Fruit fly (Drosophila melanogaster) whole organism, embryonic: ENCODE measurements around the gene Gdi.
A peak's percentile ranks its signal among the peaks of the same experiment; 100 is the strongest.

Experiments
- B-H1 ChIP-seq: fragments of 200-800 bp; sonication (Bioruptor generic); IDR thresholded peaks from 3 replicates; pipeline ENCODE4 v1.3.6; 2022; ENCODE audit warnings: missing biosample characterization, missing genetic modification characterization
- B-H2 ChIP-seq: fragments of 200-800 bp; sonication (Bioruptor generic); optimal IDR thresholded peaks from 2 replicates; lab custom pipeline; 2018; ENCODE audit warnings: missing biosample characterization, mild to moderate bottlenecking, missing genetic modification characterization
- BtbVII ChIP-seq: fragments of 200-800 bp; sonication (Bioruptor generic); optimal IDR thresholded peaks from 3 replicates; lab custom pipeline; 2017; ENCODE audit warnings: missing biosample characterization, mild to moderate bottlenecking, missing genetic modification characterization
- Bteb2 ChIP-seq: fragments of 200-800 bp; sonication (Bioruptor generic); optimal IDR thresholded peaks from 2 replicates; lab custom pipeline; 2016; ENCODE audit warnings: missing biosample characterization, missing genetic modification characterization
- CG10979 ChIP-seq: fragments of 200-800 bp; sonication (Bioruptor generic); optimal IDR thresholded peaks from 2 replicates; lab custom pipeline; 2018; ENCODE audit warnings: missing biosample characterization, mild to moderate bottlenecking, missing genetic modification characterization, moderate library complexity
- CG11398 ChIP-seq: fragments of 200-800 bp; sonication (Bioruptor generic); optimal IDR thresholded peaks from 2 replicates; lab custom pipeline; 2016; ENCODE audit warnings: missing biosample characterization, missing genetic modification characterization
- CG13894 ChIP-seq: fragments of 200-800 bp; sonication (Bioruptor generic); optimal IDR thresholded peaks from 3 replicates; lab custom pipeline; 2018; ENCODE audit warnings: missing biosample characterization, mild to moderate bottlenecking, missing genetic modification characterization, moderate library complexity
- CG15514 ChIP-seq: fragments of 200-800 bp; sonication (Bioruptor generic); optimal IDR thresholded peaks from 3 replicates; lab custom pipeline; 2017; ENCODE audit warnings: missing biosample characterization, missing genetic modification characterization, mild to moderate bottlenecking, moderate library complexity, missing genetic modification reagents
- CG16779 ChIP-seq: fragments of 200-800 bp; sonication (Bioruptor generic); IDR thresholded peaks from 2 replicates; pipeline ENCODE4 v1.3.6; 2022; ENCODE audit warnings: missing biosample characterization, missing genetic modification characterization
- CG17359 ChIP-seq: fragments of 200-800 bp; sonication (Bioruptor generic); optimal IDR thresholded peaks from 3 replicates; lab custom pipeline; 2018; ENCODE audit warnings: missing biosample characterization, mild to moderate bottlenecking, missing genetic modification characterization, moderate library complexity
- CG17568 ChIP-seq: fragments of 200-800 bp; sonication (Bioruptor generic); optimal IDR thresholded peaks from 2 replicates; lab custom pipeline; 2018; ENCODE audit warnings: missing biosample characterization, mild to moderate bottlenecking, missing genetic modification characterization, moderate library complexity
- CG3065 ChIP-seq: fragments of 200-800 bp; sonication (Bioruptor generic); optimal IDR thresholded peaks from 2 replicates; lab custom pipeline; 2016; ENCODE audit warnings: missing biosample characterization, missing genetic modification characterization
- CG34376 ChIP-seq: fragments of 200-800 bp; sonication (Bioruptor generic); optimal IDR thresholded peaks from 2 replicates; lab custom pipeline; 2018; ENCODE audit warnings: missing biosample characterization, mild to moderate bottlenecking, missing genetic modification characterization
- CG34422 ChIP-seq: fragments of 200-800 bp; sonication (Bioruptor generic); IDR thresholded peaks from 3 replicates; pipeline ENCODE4 v1.3.6; 2022; ENCODE audit warnings: missing biosample characterization, missing genetic modification characterization
- CG4404 ChIP-seq: fragments of 200-800 bp; sonication (Bioruptor generic); IDR thresholded peaks from 2 replicates; pipeline ENCODE4 v1.3.6; 2022; ENCODE audit warnings: missing biosample characterization, missing genetic modification characterization
- CG6683 ChIP-seq: fragments of 200-800 bp; sonication (Bioruptor generic); optimal IDR thresholded peaks from 2 replicates; lab custom pipeline; 2017; ENCODE audit warnings: missing biosample characterization, mild to moderate bottlenecking, missing genetic modification characterization, missing genetic modification reagents
- CG8388 ChIP-seq: fragments of 200-800 bp; sonication (Bioruptor generic); optimal IDR thresholded peaks from 2 replicates; lab custom pipeline; 2019; ENCODE audit warnings: missing biosample characterization, mild to moderate bottlenecking, missing genetic modification characterization, moderate library complexity
- CG8478 ChIP-seq: fragments of >200 bp; optimal IDR thresholded peaks from 2 replicates; lab custom pipeline; 2018
- Dp ChIP-seq: fragments of 200-800 bp; sonication (Bioruptor generic); optimal IDR thresholded peaks from 2 replicates; lab custom pipeline; 2018; ENCODE audit warnings: missing biosample characterization, mild to moderate bottlenecking, missing genetic modification characterization, moderate library complexity
- E2f2 ChIP-seq: fragments of 200-800 bp; sonication (Bioruptor generic); IDR thresholded peaks from 2 replicates; pipeline ENCODE4 v1.3.6; 2022; ENCODE audit warnings: missing biosample characterization, missing genetic modification characterization
- ERR ChIP-seq: fragments of 200-800 bp; sonication (Bioruptor generic); optimal IDR thresholded peaks from 2 replicates; lab custom pipeline; 2016; ENCODE audit warnings: missing biosample characterization, missing genetic modification characterization
- Hsf ChIP-seq: fragments of 200-800 bp; sonication (Bioruptor generic); optimal IDR thresholded peaks from 3 replicates; lab custom pipeline; 2016; ENCODE audit warnings: missing biosample characterization, missing genetic modification characterization
- Nf-YC ChIP-seq: fragments of 200-800 bp; optimal IDR thresholded peaks from 3 replicates; lab custom pipeline; 2019; ENCODE audit warnings: missing biosample characterization, mild to moderate bottlenecking, missing genetic modification characterization, moderate library complexity
- Scr ChIP-seq: fragments of 200-800 bp; sonication (Bioruptor generic); IDR thresholded peaks from 2 replicates; pipeline ENCODE4 v1.3.6; 2022; ENCODE audit warnings: missing biosample characterization, missing genetic modification characterization; ENCODE audit not compliant: partially characterized antibody
- Ssrp ChIP-seq: fragments of 200-800 bp; sonication (Bioruptor generic); optimal IDR thresholded peaks from 2 replicates; lab custom pipeline; 2018; ENCODE audit warnings: missing biosample characterization, mild to moderate bottlenecking, missing genetic modification characterization, moderate library complexity
- Trl ChIP-seq, 3 experiments: fragments of >200 bp in 2 of 3; fragments of 200-800 bp in 1 of 3; sonication (Bioruptor generic) in 1 of 3; optimal IDR thresholded peaks; 2 replicates in 1 of 3; 3 replicates in 2 of 3; lab custom pipeline; 2016 to 2017; ENCODE audit warnings: missing biosample characterization in 1 of 3, missing genetic modification characterization in 1 of 3
- ash1 ChIP-seq: fragments of 200-800 bp; sonication (Bioruptor generic); optimal IDR thresholded peaks from 2 replicates; lab custom pipeline; 2018; ENCODE audit warnings: missing biosample characterization, mild to moderate bottlenecking, missing genetic modification characterization
- bsh ChIP-seq, 2 experiments: fragments of 200-800 bp; sonication (Bioruptor generic); optimal IDR thresholded peaks; 2 replicates each; lab custom pipeline; 2017 to 2018; ENCODE audit warnings: mild to moderate bottlenecking in 2 of 2, missing biosample characterization in 2 of 2, missing genetic modification characterization in 2 of 2, moderate library complexity in 1 of 2
- chm ChIP-seq: fragments of 200-800 bp; sonication (Bioruptor generic); IDR thresholded peaks from 2 replicates; pipeline ENCODE4 v1.3.6; 2022; ENCODE audit warnings: missing biosample characterization, missing genetic modification characterization
- crol ChIP-seq: fragments of 200-800 bp; sonication (Bioruptor generic); IDR thresholded peaks from 2 replicates; pipeline ENCODE4 v1.3.6; 2022; ENCODE audit warnings: missing biosample characterization, missing genetic modification characterization
- cwo ChIP-seq: fragments of 200-800 bp; sonication (Bioruptor generic); optimal IDR thresholded peaks from 3 replicates; lab custom pipeline; 2017; ENCODE audit warnings: missing biosample characterization, missing genetic modification characterization, mild to moderate bottlenecking, moderate library complexity, missing genetic modification reagents
- dm ChIP-seq: fragments of 200-800 bp; sonication (Bioruptor generic); optimal IDR thresholded peaks from 3 replicates; lab custom pipeline; 2016; ENCODE audit warnings: missing biosample characterization, missing genetic modification characterization
- eve ChIP-seq, 2 experiments: fragments of >200 bp; optimal IDR thresholded peaks; 2 replicates each; lab custom pipeline; 2017; ENCODE audit warnings: missing biosample characterization in 2 of 2, missing genetic modification characterization in 2 of 2
- h ChIP-seq: fragments of >200 bp; optimal IDR thresholded peaks from 2 replicates; lab custom pipeline; 2017
- jing ChIP-seq: fragments of 200-800 bp; sonication (Bioruptor generic); optimal IDR thresholded peaks from 2 replicates; lab custom pipeline; 2018; ENCODE audit warnings: missing biosample characterization, mild to moderate bottlenecking, missing genetic modification characterization
- lilli ChIP-seq: fragments of 200-800 bp; sonication (Bioruptor generic); optimal IDR thresholded peaks from 3 replicates; lab custom pipeline; 2016; ENCODE audit warnings: missing biosample characterization, missing genetic modification characterization
- lov ChIP-seq, 2 experiments: fragments of 200-800 bp in 1 of 2; fragments of >200 bp in 1 of 2; sonication (Bioruptor generic) in 1 of 2; IDR thresholded peaks in 1 of 2; optimal IDR thresholded peaks in 1 of 2; 2 replicates in 1 of 2; 3 replicates in 1 of 2; pipeline versions ENCODE4 v1.3.6 to Lab custom; 2017 to 2022; ENCODE audit warnings: missing biosample characterization in 1 of 2, missing genetic modification characterization in 1 of 2
- nmo ChIP-seq: fragments of 200-800 bp; sonication (Bioruptor generic); optimal IDR thresholded peaks from 2 replicates; lab custom pipeline; 2018; ENCODE audit warnings: missing biosample characterization, mild to moderate bottlenecking, missing genetic modification characterization, moderate library complexity
- oc ChIP-seq: fragments of 200-800 bp; sonication (Bioruptor generic); optimal IDR thresholded peaks from 2 replicates; lab custom pipeline; 2018; ENCODE audit warnings: missing biosample characterization, mild to moderate bottlenecking, missing genetic modification characterization, moderate library complexity
- pum ChIP-seq: fragments of 200-800 bp; sonication (Bioruptor generic); optimal IDR thresholded peaks from 2 replicates; lab custom pipeline; 2016; ENCODE audit warnings: missing biosample characterization, missing genetic modification characterization
- seq ChIP-seq: fragments of 200-800 bp; sonication (Bioruptor generic); IDR thresholded peaks from 2 replicates; pipeline ENCODE4 v1.3.6; 2022; ENCODE audit warnings: missing biosample characterization, missing genetic modification characterization
- slp2 ChIP-seq: fragments of 200-800 bp; sonication (Bioruptor generic); optimal IDR thresholded peaks from 2 replicates; lab custom pipeline; 2016; ENCODE audit warnings: missing biosample characterization, missing genetic modification characterization
- so ChIP-seq: fragments of 200-800 bp; sonication (Bioruptor generic); IDR thresholded peaks from 3 replicates; pipeline ENCODE4 v1.3.6; 2022; ENCODE audit warnings: missing biosample characterization, missing genetic modification characterization
- stc ChIP-seq: fragments of 200-800 bp; sonication (Bioruptor generic); IDR thresholded peaks from 2 replicates; pipeline ENCODE4 v1.3.6; 2022; ENCODE audit warnings: missing biosample characterization, missing genetic modification characterization
- ttk ChIP-seq: fragments of 200-800 bp; sonication (Bioruptor generic); IDR thresholded peaks from 2 replicates; pipeline ENCODE4 v2.1.2; 2022; ENCODE audit warnings: missing biosample characterization, missing genetic modification characterization
- vvl ChIP-seq: fragments of 200-800 bp; sonication (Bioruptor generic); IDR thresholded peaks from 2 replicates; pipeline ENCODE4 v1.3.6; 2022; ENCODE audit warnings: missing biosample characterization, missing genetic modification characterization
- wek ChIP-seq: fragments of 200-800 bp; sonication (Bioruptor generic); optimal IDR thresholded peaks from 3 replicates; lab custom pipeline; 2018; ENCODE audit warnings: missing biosample characterization, mild to moderate bottlenecking, missing genetic modification characterization, moderate library complexity
- wor ChIP-seq: fragments of 200-800 bp; sonication (Bioruptor generic); IDR thresholded peaks from 2 replicates; pipeline ENCODE4 v1.3.6; 2022; ENCODE audit warnings: missing biosample characterization, missing genetic modification characterization

Gdi gene

dm6 chr2L:9496378-9497284 lies 2.0 kb upstream of the Gdi start (continued):
- TF ChIP-seq wek (GFP tag; lab: Kevin White, UChicago) (no peak), CG10979 (tag; lab: Kevin White, UChicago) (no peak), Scr (GFP tag; lab: Robert Waterston, UW) (no peak), eve (GFP tag; optimal IDR thresholded peaks at IDR 0.05; lab: Kevin White, UChicago) (peak in 1 of 2 experiments; percentile 69), Hsf (no peak), nmo (GFP tag; lab: Kevin White, UChicago) (peak; percentile 16), so (0 out of 3 replicates have a peak, but pooled peaks have one; percentile 14), seq (GFP tag; lab: Robert Waterston, UW) (no peak), Ssrp (tag; lab: Kevin White, UChicago) (peak; percentile 19), CG15514 (no peak), ash1 (no peak), CG6683 (GFP tag; lab: Kevin White, UChicago) (no peak), CG13894 (tag; lab: Kevin White, UChicago) (peak; percentile 23), crol (GFP tag; lab: Robert Waterston, UW) (peak; percentile 84), CG17359 (tag; lab: Kevin White, UChicago) (no peak), B-H2 (GFP tag; lab: Kevin White, UChicago) (no peak), wor (no peak), CG8388 (GFP tag; lab: Kevin White, UChicago) (no peak), vvl (no peak; the same call in 1 of the 2 replicates), slp2 (no peak), E2f2 (GFP tag; lab: Robert Waterston, UW) (no peak), oc (tag; lab: Kevin White, UChicago) (peak; percentile 47), jing (GFP tag; lab: Kevin White, UChicago) (no peak), ERR (GFP tag; lab: Kevin White, UChicago) (no peak), CG34376 (GFP tag; lab: Kevin White, UChicago) (no peak), lilli (GFP tag; lab: Kevin White, UChicago) (peak; percentile 35), Bteb2 (GFP tag; lab: Kevin White, UChicago) (no peak), ttk (GFP tag; lab: Robert Waterston, UW) (no peak), B-H1 (no peak; the same call in 2 of the 3 replicates), pum (GFP tag; lab: Kevin White, UChicago) (no peak), dm (GFP tag; lab: Kevin White, UChicago) (no peak), CG8478 (no peak), CG16779 (GFP tag; lab: Robert Waterston, UW) (no peak), CG11398 (no peak), bsh (GFP tag; optimal IDR thresholded peaks at IDR 0.05; lab: Kevin White, UChicago) (no peak), Trl (optimal IDR thresholded peaks at IDR 0.05; lab: Kevin White, UChicago) (no peak), Trl (GFP tag; optimal IDR thresholded peaks at IDR 0.05; lab: Kevin White, UChicago) (no peak), Nf-YC (tag; lab: Kevin White, UChicago) (no peak), cwo (GFP tag; lab: Kevin White, UChicago) (no peak), h (no peak), stc (GFP tag; lab: Robert Waterston, UW) (0 out of 2 replicates have a peak, but pooled peaks have one; percentile 12), CG3065 (GFP tag; lab: Kevin White, UChicago) (peak; percentile 46), CG17568 (GFP tag; lab: Kevin White, UChicago) (no peak), CG34422 (0 out of 3 replicates have a peak, but pooled peaks have one; percentile 35), Dp (no peak), lov (optimal IDR thresholded peaks at IDR 0.05; lab: Kevin White, UChicago) (no peak), lov (GFP tag; IDR thresholded peaks at IDR 0.05; lab: Robert Waterston, UW) (no peak), CG4404 (GFP tag; lab: Robert Waterston, UW) (no peak), BtbVII (GFP tag; lab: Kevin White, UChicago) (no peak), chm (GFP tag; lab: Robert Waterston, UW) (peak; percentile 51; the same call in 1 of the 2 replicates)
